Fruit fly (Drosophila melanogaster) Kc167 (cell line): ENCODE measurements around the gene ac.

Source experiments
- Myc ChIP-seq: fragments of >200 bp; optimal IDR thresholded peaks from 2 replicates; lab custom pipeline; 2017; ENCODE audit warnings: missing external identifiers
- Sin3A ChIP-seq: fragments of >200 bp; optimal IDR thresholded peaks from 2 replicates; lab custom pipeline; 2018; ENCODE audit warnings: missing external identifiers
- h ChIP-seq: fragments of >200 bp; optimal IDR thresholded peaks from 3 replicates; lab custom pipeline; 2018; ENCODE audit warnings: missing external identifiers
- insv ChIP-seq: fragments of >200 bp; optimal IDR thresholded peaks from 3 replicates; lab custom pipeline; 2018; ENCODE audit warnings: missing external identifiers
- psq ChIP-seq: fragments of >200 bp; optimal IDR thresholded peaks from 2 replicates; lab custom pipeline; 2017; ENCODE audit warnings: missing external identifiers
- ttk ChIP-seq: sonication (Bioruptor generic); optimal IDR thresholded peaks from 2 replicates; lab custom pipeline; 2017; ENCODE audit warnings: missing external identifiers

DNA sequence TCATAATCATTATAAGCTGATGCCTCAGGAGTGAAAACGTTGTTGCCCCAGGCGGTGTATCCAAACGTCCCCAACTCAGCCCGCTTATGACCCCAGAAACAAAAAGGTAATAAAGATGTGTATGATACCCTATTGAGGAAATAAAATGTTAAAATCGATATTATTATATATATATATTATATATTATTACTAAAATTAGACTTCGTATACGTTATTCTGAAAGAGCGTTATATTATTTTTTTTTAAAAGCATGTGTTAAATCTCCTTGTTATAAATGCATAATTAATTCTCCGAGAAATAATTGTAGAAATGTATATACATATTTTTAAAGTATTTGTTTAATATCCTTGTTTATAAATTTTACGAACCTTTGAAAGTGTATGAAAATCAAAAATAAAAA lies 5.8 kb upstream of the ac start:
- no peak for TF ChIP-seq h (lab: Kevin White, UChicago)
- no peak for TF ChIP-seq psq (lab: Kevin White, UChicago)
- no peak for TF ChIP-seq Myc (lab: Kevin White, UChicago)
- TF ChIP-seq Sin3A (lab: Kevin White, UChicago) = no peak
- TF ChIP-seq ttk (lab: Kevin White, UChicago) = no peak
- no peak for TF ChIP-seq insv
